Worm (Caenorhabditis elegans) whole organism, young adult: Measurements from ENCODE around the gene srt-19.
A peak's percentile ranks its signal among the peaks of the same experiment; 100 is the strongest.

ENCODE experiments used
- B0261.1 ChIP-seq: sonication (generic microtip); optimal IDR thresholded peaks from 2 replicates; lab custom pipeline; 2016; ENCODE audit warnings: mild to moderate bottlenecking, missing genetic modification characterization, moderate library complexity, missing compliant biosample characterization
- B0336.3 ChIP-seq: fragments of 200-800 bp; sonication (Bioruptor generic); IDR thresholded peaks from 2 replicates; pipeline ENCODE4 v1.3.6; 2022; ENCODE audit warnings: missing genetic modification characterization, missing compliant biosample characterization
- C17E4.6 ChIP-seq: fragments of 200-800 bp; sonication (Bioruptor generic); IDR thresholded peaks from 2 replicates; pipeline ENCODE4 v1.3.6; 2022; ENCODE audit warnings: missing genetic modification reagents, missing genetic modification characterization, missing compliant biosample characterization
- D2030.7 ChIP-seq: fragments of 200-800 bp; sonication (Bioruptor generic); IDR thresholded peaks from 2 replicates; pipeline ENCODE4 v1.3.6; 2022; ENCODE audit warnings: missing genetic modification reagents, missing genetic modification characterization, missing compliant biosample characterization
- F22D6.2 ChIP-seq: sonication (generic microtip); optimal IDR thresholded peaks from 2 replicates; lab custom pipeline; 2016; ENCODE audit warnings: mild to moderate bottlenecking, missing genetic modification characterization, missing compliant biosample characterization
- F37B4.10 ChIP-seq: fragments of 200-800 bp; sonication (Bioruptor generic); IDR thresholded peaks from 2 replicates; pipeline ENCODE4 v1.3.6; 2022; ENCODE audit warnings: missing genetic modification characterization, missing compliant biosample characterization
- F39B2.1 ChIP-seq: fragments of 200-800 bp; sonication (Bioruptor generic); IDR thresholded peaks from 2 replicates; pipeline ENCODE4 v1.3.6; 2022; ENCODE audit warnings: missing genetic modification reagents, missing genetic modification characterization, missing compliant biosample characterization
- F49E8.2 ChIP-seq: sonication (generic microtip); optimal IDR thresholded peaks from 3 replicates; lab custom pipeline; 2017; ENCODE audit warnings: missing genetic modification characterization, mild to moderate bottlenecking, missing compliant biosample characterization, antibody characterized with exemption, moderate library complexity; ENCODE audit not compliant: insufficient read depth
- F52B5.7 ChIP-seq: sonication (generic microtip); optimal IDR thresholded peaks from 2 replicates; lab custom pipeline; 2016; ENCODE audit warnings: mild to moderate bottlenecking, missing genetic modification characterization, missing compliant biosample characterization
- K11D2.4 ChIP-seq: fragments of 200-800 bp; sonication (Bioruptor generic); IDR thresholded peaks from 2 replicates; pipeline ENCODE4 v1.3.6; 2022; ENCODE audit warnings: missing genetic modification reagents, missing genetic modification characterization, missing compliant biosample characterization
- Y79H2A.3 ChIP-seq: fragments of 200-800 bp; sonication (Bioruptor generic); conservative IDR thresholded peaks from 2 replicates; pipeline ENCODE4 v1.3.6; 2022; ENCODE audit warnings: missing genetic modification reagents, missing genetic modification characterization, missing compliant biosample characterization
- ama-1 ChIP-seq, 3 experiments: fragments of 150-350 bp in 1 of 3; sonication (generic microtip) in 2 of 3; optimal IDR thresholded peaks; 2 replicates each; lab custom pipeline; 2014 to 2018; ENCODE audit warnings: missing biosample characterization in 2 of 3, missing genetic modification characterization in 2 of 3, missing genetic modification reagents in 2 of 3
- athp-1 ChIP-seq: sonication (generic microtip); optimal IDR thresholded peaks from 2 replicates; lab custom pipeline; 2017; ENCODE audit warnings: mild to moderate bottlenecking, missing genetic modification characterization, missing compliant biosample characterization
- attf-6 ChIP-seq: fragments of 200-800 bp; sonication (Bioruptor generic); IDR thresholded peaks from 2 replicates; pipeline ENCODE4 v1.3.6; 2022; ENCODE audit warnings: missing genetic modification reagents, missing genetic modification characterization, missing compliant biosample characterization
- ccch-3 ChIP-seq: fragments of 200-800 bp; sonication (Bioruptor generic); optimal IDR thresholded peaks from 2 replicates; lab custom pipeline; 2018; ENCODE audit warnings: mild to moderate bottlenecking, missing genetic modification characterization, missing compliant biosample characterization
- ceh-40 ChIP-seq: fragments of 200-800 bp; sonication (Bioruptor generic); IDR thresholded peaks from 2 replicates; pipeline ENCODE4 v1.3.6; 2022; ENCODE audit warnings: missing genetic modification characterization, missing compliant biosample characterization
- ceh-91 ChIP-seq: fragments of 200-800 bp; sonication (Bioruptor generic); IDR thresholded peaks from 2 replicates; pipeline ENCODE4 v1.3.6; 2022; ENCODE audit warnings: missing genetic modification reagents, missing genetic modification characterization, missing compliant biosample characterization
- dpl-1 ChIP-seq: fragments of 150-350 bp; optimal IDR thresholded peaks from 2 replicates; lab custom pipeline; 2014; ENCODE audit warnings: missing biosample characterization, missing genetic modification reagents, missing genetic modification characterization
- egl-18 ChIP-seq: fragments of 200-800 bp; sonication (Bioruptor generic); IDR thresholded peaks from 2 replicates; pipeline ENCODE4 v1.3.6; 2022; ENCODE audit warnings: missing genetic modification reagents, missing genetic modification characterization, missing compliant biosample characterization
- him-1 ChIP-seq: sonication (generic microtip); optimal IDR thresholded peaks from 2 replicates; lab custom pipeline; 2016; ENCODE audit warnings: missing genotype, missing genetic modification reagents, missing genetic modification characterization, missing compliant biosample characterization
- hlh-12 ChIP-seq: sonication (generic microtip); optimal IDR thresholded peaks from 2 replicates; lab custom pipeline; 2016; ENCODE audit warnings: missing genetic modification characterization, missing compliant biosample characterization
- lin-26 ChIP-seq: fragments of 200-800 bp; sonication (Bioruptor generic); IDR thresholded peaks from 2 replicates; pipeline ENCODE4 v1.3.6; 2022; ENCODE audit warnings: missing genetic modification reagents, missing genetic modification characterization, missing compliant biosample characterization
- lin-40 ChIP-seq: sonication (generic microtip); optimal IDR thresholded peaks from 2 replicates; lab custom pipeline; 2016; ENCODE audit warnings: missing genetic modification characterization, mild to moderate bottlenecking, missing compliant biosample characterization, missing genotype, missing genetic modification reagents
- lir-1 ChIP-seq: fragments of 200-800 bp; sonication (Bioruptor generic); conservative IDR thresholded peaks from 2 replicates; pipeline ENCODE4 v1.3.6; 2022; ENCODE audit warnings: missing genetic modification reagents, missing genetic modification characterization, missing compliant biosample characterization
- madf-10 ChIP-seq: sonication (generic microtip); optimal IDR thresholded peaks from 2 replicates; lab custom pipeline; 2016; ENCODE audit warnings: mild to moderate bottlenecking, missing genetic modification characterization, missing compliant biosample characterization
- mxl-1 ChIP-seq: sonication (generic microtip); optimal IDR thresholded peaks from 2 replicates; lab custom pipeline; 2016; ENCODE audit warnings: missing genetic modification characterization, missing compliant biosample characterization
- nfya-2 ChIP-seq: fragments of 200-800 bp; sonication (Bioruptor generic); IDR thresholded peaks from 2 replicates; pipeline ENCODE4 v1.3.6; 2022; ENCODE audit warnings: missing genetic modification reagents, missing genetic modification characterization, missing compliant biosample characterization
- nhr-179 ChIP-seq: sonication (generic microtip); optimal IDR thresholded peaks from 2 replicates; lab custom pipeline; 2016; ENCODE audit warnings: mild to moderate bottlenecking, missing genetic modification characterization, missing compliant biosample characterization
- pbrm-1 ChIP-seq: fragments of 200-800 bp; sonication (Bioruptor generic); IDR thresholded peaks from 2 replicates; pipeline ENCODE4 v1.3.6; 2022; ENCODE audit warnings: missing genetic modification reagents, missing genetic modification characterization, missing compliant biosample characterization
- rcor-1 ChIP-seq: fragments of 200-800 bp; sonication (Bioruptor generic); IDR thresholded peaks from 2 replicates; pipeline ENCODE4 v1.3.6; 2022; ENCODE audit warnings: missing genetic modification reagents, missing genetic modification characterization, missing compliant biosample characterization
- rec-8 ChIP-seq, 2 experiments: sonication (generic microtip); optimal IDR thresholded peaks; 2 replicates each; lab custom pipeline; 2016; ENCODE audit warnings: mild to moderate bottlenecking in 2 of 2, missing genetic modification characterization in 2 of 2, missing genetic modification reagents in 2 of 2, missing genotype in 2 of 2, missing biosample characterization in 1 of 2, missing compliant biosample characterization in 1 of 2, moderate library complexity in 1 of 2
- rpc-1 ChIP-seq, 2 experiments: fragments of 150-350 bp in 1 of 2; sonication (generic microtip) in 1 of 2; optimal IDR thresholded peaks; 2 replicates each; lab custom pipeline; 2014 to 2018; ENCODE audit warnings: missing biosample characterization in 1 of 2, missing genetic modification characterization in 1 of 2, missing genetic modification reagents in 1 of 2, missing genotype in 1 of 2
- sdz-38 ChIP-seq: sonication (generic microtip); optimal IDR thresholded peaks from 2 replicates; lab custom pipeline; 2016; ENCODE audit warnings: missing genotype, missing genetic modification characterization, missing compliant biosample characterization
- tbp1 ChIP-seq: fragments of 200-800 bp; sonication (Bioruptor generic); optimal IDR thresholded peaks from 2 replicates; lab custom pipeline; 2018; ENCODE audit warnings: mild to moderate bottlenecking, missing genetic modification characterization, missing compliant biosample characterization
- unc-130 ChIP-seq: sonication (generic microtip); optimal IDR thresholded peaks from 2 replicates; lab custom pipeline; 2016; ENCODE audit warnings: missing genetic modification reagents, missing genetic modification characterization, missing compliant biosample characterization
- unc-62 ChIP-seq: fragments of 150-350 bp; optimal IDR thresholded peaks from 2 replicates; lab custom pipeline; 2014; ENCODE audit warnings: missing biosample characterization, missing genetic modification reagents, missing genetic modification characterization
- ztf-18 ChIP-seq: sonication (generic microtip); optimal IDR thresholded peaks from 2 replicates; lab custom pipeline; 2016; ENCODE audit warnings: missing genotype, mild to moderate bottlenecking, missing genetic modification characterization, missing compliant biosample characterization

The srt-19 gene

DNA sequence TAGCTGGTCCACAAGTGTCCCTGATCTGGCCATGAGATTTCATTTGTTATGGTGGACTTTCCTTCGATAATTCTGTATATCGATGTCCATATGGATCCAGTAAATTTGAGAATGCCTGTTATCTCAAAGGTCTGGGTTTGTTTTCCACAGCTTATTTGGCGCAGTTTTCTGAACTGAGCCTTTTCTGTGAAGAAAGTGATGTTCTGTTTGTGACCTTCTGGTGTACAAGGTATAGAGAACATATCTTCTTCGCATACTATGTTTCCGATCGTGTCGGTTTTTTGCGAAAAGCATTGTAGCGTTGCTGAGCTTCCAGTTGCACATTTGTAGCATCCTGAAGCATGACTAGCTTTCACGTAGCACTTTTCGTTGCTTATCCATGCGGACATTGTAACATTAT is 18.0 kb downstream of the srt-19 start:
- TF ChIP-seq ccch-3 (no peak), F39B2.1 (GFP tag; lab: Robert Waterston, UW) (no peak), mxl-1 (no peak), ztf-18 (tag; lab: Kevin White, UChicago) (no peak), C17E4.6 (GFP tag; lab: Robert Waterston, UW) (no peak)
- TF ChIP-seq, all 124 proteins: peak for 0

DNA sequence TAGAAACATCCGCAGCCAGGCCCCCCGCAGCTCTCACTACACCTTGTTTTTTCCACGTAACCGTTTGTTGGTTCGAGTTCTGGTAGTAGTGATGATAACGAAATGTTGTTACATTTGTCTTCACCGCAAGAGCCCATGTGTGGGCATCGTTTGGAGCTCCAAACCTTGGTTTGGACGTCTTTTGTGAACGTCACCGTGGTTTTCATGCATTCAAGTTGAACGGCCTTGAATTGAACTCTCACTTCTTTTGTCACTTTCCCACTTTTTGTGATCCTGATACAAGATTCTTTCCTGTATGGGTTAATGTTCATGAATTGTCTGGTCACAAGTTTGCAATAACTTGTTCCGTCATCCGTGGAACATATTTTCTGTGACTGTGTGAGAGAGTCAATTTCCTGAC is 19.0 kb downstream of the srt-19 start:
- TF ChIP-seq mxl-1 = no peak
- TF ChIP-seq lir-1 (GFP tag; lab: Robert Waterston, UW) = no peak
- TF ChIP-seq ztf-18 (tag; lab: Kevin White, UChicago) = no peak
- no peak for TF ChIP-seq ceh-40 (GFP tag; lab: Robert Waterston, UW)
- no peak for TF ChIP-seq egl-18 (GFP tag; lab: Robert Waterston, UW)
- TF ChIP-seq sdz-38 (tag; lab: Kevin White, UChicago) = no peak
- TF ChIP-seq madf-10 (tag; lab: Kevin White, UChicago) = no peak
- TF ChIP-seq athp-1 = no peak
- TF ChIP-seq B0261.1 (tag; lab: Kevin White, UChicago) = no peak
- TF ChIP-seq dpl-1 (GFP tag; lab: Kevin White, UChicago) = no peak
- TF ChIP-seq Y79H2A.3 (GFP tag; lab: Robert Waterston, UW) = no peak
- TF ChIP-seq K11D2.4 (GFP tag; lab: Robert Waterston, UW) = no peak
- no peak for TF ChIP-seq nhr-179 (tag; lab: Kevin White, UChicago)
- no peak for TF ChIP-seq F22D6.2 (tag; lab: Kevin White, UChicago)
- TF ChIP-seq pbrm-1 (GFP tag; lab: Robert Waterston, UW) = no peak
- TF ChIP-seq unc-62 = no peak

DNA sequence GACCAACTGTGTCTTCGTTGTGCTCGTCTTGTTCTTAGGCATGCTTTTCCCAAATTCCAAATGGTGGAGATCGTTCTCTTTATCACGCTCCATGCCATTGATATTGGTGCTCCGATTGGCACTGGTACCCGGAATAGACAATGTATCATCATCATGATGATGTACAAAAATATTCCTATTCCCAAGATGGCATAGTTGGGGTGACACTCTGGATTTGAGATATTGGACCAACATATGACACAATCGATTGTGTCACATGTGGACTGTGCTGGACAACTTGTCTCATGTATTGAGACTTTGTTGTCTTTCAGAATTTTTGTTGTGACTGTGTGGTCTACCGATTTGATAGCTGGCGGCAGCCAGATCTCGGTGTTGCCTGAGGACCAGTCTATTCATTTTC is 19.4 kb downstream of the srt-19 start:
- TF ChIP-seq rcor-1 (GFP tag; lab: Robert Waterston, UW) = no peak
- TF ChIP-seq ama-1 (optimal IDR thresholded peaks at IDR 0.05; lab: Kevin White, UChicago) = no peak
- TF ChIP-seq ama-1 (GFP tag; optimal IDR thresholded peaks at IDR 0.05; lab: Kevin White, UChicago) = no peak
- TF ChIP-seq dpl-1 (GFP tag; lab: Kevin White, UChicago) = no peak
- TF ChIP-seq, all 124 proteins: peak for 0

DNA sequence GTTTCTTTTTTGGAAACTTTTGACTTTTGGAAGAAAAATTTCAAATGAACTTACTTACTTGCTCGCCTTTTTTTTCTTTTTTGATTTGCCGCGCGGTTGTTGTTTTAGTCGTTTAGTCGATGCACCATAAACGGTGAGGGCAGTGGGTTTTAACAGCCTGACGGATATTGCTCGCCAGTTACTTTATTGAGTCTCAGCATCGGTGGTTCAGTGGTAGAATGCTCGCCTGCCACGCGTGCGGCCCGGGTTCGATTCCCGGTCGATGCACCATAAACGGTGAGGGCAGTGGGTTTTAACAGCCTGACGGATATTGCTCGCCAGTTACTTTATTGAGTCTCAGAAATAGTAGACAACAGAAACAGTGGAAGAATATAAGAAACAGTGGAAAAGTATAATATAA is 25.6 kb downstream of the srt-19 start:
- TF ChIP-seq lin-26 (GFP tag; lab: Robert Waterston, UW) (peak; percentile 67; the same call in 1 of the 2 replicates), tbp1 (peak; percentile 73), D2030.7 (GFP tag; lab: Robert Waterston, UW) (peak; percentile 63), rpc-1 (optimal IDR thresholded peaks at IDR 0.05; lab: Kevin White, UChicago) (peak; percentile 27), rpc-1 (tag; optimal IDR thresholded peaks at IDR 0.05; lab: Kevin White, UChicago) (peak; percentile 67), B0261.1 (tag; lab: Kevin White, UChicago) (peak; percentile 46)

DNA sequence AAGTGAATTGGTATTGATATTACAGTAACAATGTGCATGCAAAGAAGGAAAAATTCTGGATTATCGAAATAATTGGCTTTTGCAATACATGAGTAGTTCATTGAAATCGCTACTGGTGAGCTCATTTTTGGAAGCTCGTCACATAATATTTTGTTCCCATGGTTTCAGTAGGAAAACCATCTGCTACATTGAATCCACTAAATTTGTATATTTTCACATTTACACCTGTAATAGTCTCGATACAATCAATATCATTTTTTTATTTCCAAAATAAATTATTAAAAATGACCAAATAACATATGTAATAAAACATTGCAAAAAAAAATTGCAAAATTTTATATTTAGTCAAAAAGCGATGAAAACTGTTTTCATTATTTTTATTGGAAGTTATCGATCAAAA is 30.2 kb downstream of the srt-19 start, which contains the start of gene srh-192:
Gene srh-192, minus strand, starts transcription at position 101 of the 400 bp plus-strand sequence.
- TF ChIP-seq him-1 (no peak), B0336.3 (GFP tag; lab: Robert Waterston, UW) (no peak), rec-8 (tag; optimal IDR thresholded peaks at IDR 0.05; lab: Kevin White, UChicago) (no peak), K11D2.4 (GFP tag; lab: Robert Waterston, UW) (no peak), attf-6 (no peak), lin-40 (no peak), Y79H2A.3 (GFP tag; lab: Robert Waterston, UW) (no peak), F37B4.10 (GFP tag; lab: Robert Waterston, UW) (no peak), egl-18 (GFP tag; lab: Robert Waterston, UW) (no peak), F49E8.2 (no peak), ceh-91 (GFP tag; lab: Robert Waterston, UW) (no peak), F52B5.7 (tag; lab: Kevin White, UChicago) (no peak), unc-130 (GFP tag; lab: Kevin White, UChicago) (no peak), nfya-2 (no peak), hlh-12 (no peak)
- TF ChIP-seq, all 124 proteins: peak for 0
